Worm (Caenorhabditis elegans): ENCODE measurements around the gene vab-19.

- no peak for TF ChIP-seq ama-1 (optimal IDR thresholded peaks at IDR 0.05)
- no peak for TF ChIP-seq pha-2 (tag; optimal IDR thresholded peaks at IDR 0.05)
- TF ChIP-seq pros-1 (tag; optimal IDR thresholded peaks at IDR 0.05) = no peak
- TF ChIP-seq nhr-11 (tag; optimal IDR thresholded peaks at IDR 0.05) = no peak
- TF ChIP-seq elt-2 (tag; optimal IDR thresholded peaks at IDR 0.05) = no peak
- no peak for TF ChIP-seq ceh-30 (tag; optimal IDR thresholded peaks at IDR 0.05)
These were observed 31.5 kb upstream of the vab-19 start for ce11 chrII:2411555-2411954.

All from whole organism, late embryonic.